Fruit fly (Drosophila melanogaster): ENCODE results near the gene CG46399.

CG46399 gene

dm6 chrX:14825922-14826617 is 33.0 kb upstream of the CG46399 start, which contains the start of gene rut (continued):
- TF ChIP-seq Deaf1 (tag; optimal IDR thresholded peaks at IDR 0.05): peak; percentile 99
- no peak for TF ChIP-seq ase (GFP tag; IDR thresholded peaks at IDR 0.05)
- peak; percentile 11 for TF ChIP-seq stwl (tag; optimal IDR thresholded peaks at IDR 0.05)
- TF ChIP-seq chm (GFP tag; IDR thresholded peaks at IDR 0.05): 0 out of 2 replicates have a peak, but pooled peaks have one; percentile 63
- TF ChIP-seq CG5180 (GFP tag; optimal IDR thresholded peaks at IDR 0.05): peak; percentile 97
- TF ChIP-seq knrl (GFP tag; IDR thresholded peaks at IDR 0.05; ENCODE audit: partially characterized antibody): peak; percentile 97
- peak; percentile 90 for TF ChIP-seq Dll (GFP tag; IDR thresholded peaks at IDR 0.05; ENCODE audit: partially characterized antibody)
- peak; percentile 34 for TF ChIP-seq sens (GFP tag)
- peak; percentile 30 for TF ChIP-seq Hmr (GFP tag; optimal IDR thresholded peaks at IDR 0.05)
- peak; percentile 93 for TF ChIP-seq mld (GFP tag; IDR thresholded peaks at IDR 0.05; ENCODE audit: partially characterized antibody)
- TF ChIP-seq vvl (GFP tag; IDR thresholded peaks at IDR 0.05): peak; percentile 41
- TF ChIP-seq nom (GFP tag; optimal IDR thresholded peaks at IDR 0.05): peak; percentile 11
- no peak for TF ChIP-seq otp (GFP tag; IDR thresholded peaks at IDR 0.05)
- peak; percentile 67 for TF ChIP-seq Myb (GFP tag; optimal IDR thresholded peaks at IDR 0.05)
- no peak for TF ChIP-seq CG15479 (GFP tag; optimal IDR thresholded peaks at IDR 0.05)
- TF ChIP-seq B-H2 (GFP tag; optimal IDR thresholded peaks at IDR 0.05): peak; percentile 33
- TF ChIP-seq CG10274 (GFP tag; optimal IDR thresholded peaks at IDR 0.05): peak; percentile 14
- TF ChIP-seq CG13287 (GFP tag; IDR thresholded peaks at IDR 0.05; ENCODE audit: partially characterized antibody): peak; percentile 93
- peak; percentile 32 for TF ChIP-seq CG2120 (GFP tag; optimal IDR thresholded peaks at IDR 0.05)
- no peak for TF ChIP-seq CG17612 (GFP tag; IDR thresholded peaks at IDR 0.05)
- TF ChIP-seq fd3F (GFP tag; optimal IDR thresholded peaks at IDR 0.05): no peak
- TF ChIP-seq NFAT (GFP tag; IDR thresholded peaks at IDR 0.05): peak; percentile 39; the same call in 1 of the 2 replicates
- TF ChIP-seq unpg (GFP tag; optimal IDR thresholded peaks at IDR 0.05): no peak
- 0 out of 2 replicates have a peak, but pooled peaks have one; percentile 6 for TF ChIP-seq seq (GFP tag; IDR thresholded peaks at IDR 0.05)
- peak; percentile 78 for TF ChIP-seq CG9932 (GFP tag; IDR thresholded peaks at IDR 0.05)
- TF ChIP-seq CG6175 (GFP tag; IDR thresholded peaks at IDR 0.05): peak; percentile 95
- 0 out of 2 replicates have a peak, but pooled peaks have one; percentile 19 for TF ChIP-seq ara (GFP tag; IDR thresholded peaks at IDR 0.05)
- peak; percentile 89 for TF ChIP-seq Med (GFP tag)
- TF ChIP-seq MBD-R2 (GFP tag; IDR thresholded peaks at IDR 0.05): peak; percentile 43; the same call in 1 of the 2 replicates
- no peak for TF ChIP-seq CG17359 (tag; optimal IDR thresholded peaks at IDR 0.05)
- peak; percentile 95 for TF ChIP-seq hb (GFP tag; IDR thresholded peaks at IDR 0.05; ENCODE audit: partially characterized antibody)
- TF ChIP-seq fu2 (GFP tag; optimal IDR thresholded peaks at IDR 0.05): no peak
- no peak for TF ChIP-seq sc (optimal IDR thresholded peaks at IDR 0.05)
- no peak for TF ChIP-seq sc (GFP tag; optimal IDR thresholded peaks at IDR 0.05)
- TF ChIP-seq gfzf (GFP tag; optimal IDR thresholded peaks at IDR 0.05): peak; percentile 45
- no peak for TF ChIP-seq CG8765 (GFP tag; IDR thresholded peaks at IDR 0.05)
- TF ChIP-seq Dbx (GFP tag; IDR thresholded peaks at IDR 0.05): peak; percentile 67
- TF ChIP-seq gro (GFP tag; optimal IDR thresholded peaks at IDR 0.05): peak; percentile 78
- TF ChIP-seq CG7372 (GFP tag; IDR thresholded peaks at IDR 0.05): no peak
- peak; percentile 4 for TF ChIP-seq CG8290 (GFP tag; optimal IDR thresholded peaks at IDR 0.05)
- TF ChIP-seq CG8290 (tag; optimal IDR thresholded peaks at IDR 0.05): peak in 1 of 2 experiments; percentile 85
- no peak for TF ChIP-seq CG32772 (GFP tag; IDR thresholded peaks at IDR 0.05)
- TF ChIP-seq CG1529 (GFP tag; optimal IDR thresholded peaks at IDR 0.05): no peak
- TF ChIP-seq slbo (GFP tag; IDR thresholded peaks at IDR 0.05): peak; percentile 50; the same call in 1 of the 2 replicates
- TF ChIP-seq Drgx (GFP tag; IDR thresholded peaks at IDR 0.05): peak; percentile 50
- TF ChIP-seq CG13894 (tag; optimal IDR thresholded peaks at IDR 0.05): peak; percentile 20
- peak; percentile 51 for TF ChIP-seq HLHmδ (GFP tag; optimal IDR thresholded peaks at IDR 0.05)
- no peak for TF ChIP-seq psq (GFP tag; optimal IDR thresholded peaks at IDR 0.05)
- TF ChIP-seq Ets65A (GFP tag): peak; percentile 96
- peak; percentile 64 for TF ChIP-seq pzg (GFP tag; optimal IDR thresholded peaks at IDR 0.05)
